Worm (Caenorhabditis elegans) whole organism, late embryonic: Measurements from ENCODE around the gene dao-2.

Experiments used
- ama-1 ChIP-seq: fragments of 150-350 bp; optimal IDR thresholded peaks from 2 replicates; lab custom pipeline; 2014
- ceh-22 ChIP-seq: sonication (generic microtip); optimal IDR thresholded peaks from 2 replicates; lab custom pipeline; 2017; ENCODE audit warnings: missing biosample characterization, missing genetic modification characterization
- ceh-6 ChIP-seq: fragments of 200-800 bp; sonication (Bioruptor generic); optimal IDR thresholded peaks from 2 replicates; lab custom pipeline; 2018; ENCODE audit warnings: mild to moderate bottlenecking, missing genetic modification characterization, missing compliant biosample characterization
- ets-4 ChIP-seq: sonication (generic microtip); optimal IDR thresholded peaks from 2 replicates; lab custom pipeline; 2016; ENCODE audit warnings: missing genetic modification characterization, missing compliant biosample characterization
- nhr-11 ChIP-seq: fragments of 150-350 bp; optimal IDR thresholded peaks from 2 replicates; lab custom pipeline; 2014; ENCODE audit warnings: missing biosample characterization, missing genetic modification characterization
- pha-4 ChIP-seq: fragments of 150-350 bp; optimal IDR thresholded peaks from 2 replicates; lab custom pipeline; 2018; ENCODE audit warnings: missing biosample characterization, missing genetic modification reagents, missing genetic modification characterization
- sox-4 ChIP-seq: sonication (generic microtip); optimal IDR thresholded peaks from 2 replicates; lab custom pipeline; 2017; ENCODE audit warnings: mild to moderate bottlenecking, missing genetic modification characterization, inconsistent platforms, missing compliant biosample characterization
- tbx-7 ChIP-seq: sonication (generic microtip); optimal IDR thresholded peaks from 2 replicates; lab custom pipeline; 2016; ENCODE audit warnings: missing genotype, missing genetic modification characterization, missing compliant biosample characterization
- ztf-16 ChIP-seq: sonication (generic microtip); optimal IDR thresholded peaks from 2 replicates; lab custom pipeline; 2017; ENCODE audit warnings: missing genetic modification characterization, missing compliant biosample characterization

- TF ChIP-seq ama-1: no peak
- no peak for TF ChIP-seq ztf-16 (tag; lab: Kevin White, UChicago)
- no peak for TF ChIP-seq ceh-6 (GFP tag; lab: Kevin White, UChicago)
- no peak for TF ChIP-seq nhr-11
- TF ChIP-seq ets-4 (tag; lab: Kevin White, UChicago): no peak
- TF ChIP-seq ceh-22: no peak
- no peak for TF ChIP-seq sox-4 (tag; lab: Kevin White, UChicago)
- no peak for TF ChIP-seq pha-4
- TF ChIP-seq tbx-7 (tag; lab: Kevin White, UChicago): no peak
Observed at ce11 chrII:4598815-4599214, 36.1 kb downstream of the dao-2 start.
